Fruit fly (Drosophila melanogaster) whole organism, embryonic: ENCODE data around the gene Mnn1.

Source experiments
- CG10543 ChIP-seq: fragments of 200-800 bp; sonication (Bioruptor generic); optimal IDR thresholded peaks from 3 replicates; lab custom pipeline; 2017; ENCODE audit warnings: missing biosample characterization, mild to moderate bottlenecking, missing genetic modification characterization, moderate library complexity
- CG11085 ChIP-seq: fragments of 200-800 bp; sonication (Bioruptor generic); IDR thresholded peaks from 2 replicates; pipeline ENCODE4 v1.3.6; 2022; ENCODE audit warnings: missing biosample characterization, missing genetic modification characterization
- CG11093 ChIP-seq: fragments of 200-800 bp; sonication (Bioruptor generic); IDR thresholded peaks from 3 replicates; pipeline ENCODE4 v1.3.6; 2022; ENCODE audit warnings: missing biosample characterization, missing genetic modification characterization
- CG11723 ChIP-seq: fragments of 200-800 bp; sonication (Bioruptor generic); optimal IDR thresholded peaks from 2 replicates; lab custom pipeline; 2017; ENCODE audit warnings: missing biosample characterization, mild to moderate bottlenecking, missing genetic modification characterization
- CG1233 ChIP-seq: fragments of 200-800 bp; sonication (Bioruptor generic); optimal IDR thresholded peaks from 4 replicates; lab custom pipeline; 2018; ENCODE audit warnings: missing biosample characterization, mild to moderate bottlenecking, missing genetic modification characterization
- CG12391 ChIP-seq: fragments of 200-800 bp; sonication (Bioruptor generic); optimal IDR thresholded peaks from 3 replicates; lab custom pipeline; 2018; ENCODE audit warnings: missing biosample characterization, mild to moderate bottlenecking, missing genetic modification characterization, moderate library complexity
- CG13894 ChIP-seq: fragments of 200-800 bp; sonication (Bioruptor generic); optimal IDR thresholded peaks from 3 replicates; lab custom pipeline; 2018; ENCODE audit warnings: missing biosample characterization, mild to moderate bottlenecking, missing genetic modification characterization, moderate library complexity
- CG14710 ChIP-seq: fragments of 200-800 bp; sonication (Bioruptor generic); optimal IDR thresholded peaks from 3 replicates; lab custom pipeline; 2019; ENCODE audit warnings: missing biosample characterization, mild to moderate bottlenecking, missing genetic modification characterization, moderate library complexity
- CG1603 ChIP-seq: fragments of 200-800 bp; sonication (Bioruptor generic); optimal IDR thresholded peaks from 2 replicates; lab custom pipeline; 2019; ENCODE audit warnings: missing biosample characterization, mild to moderate bottlenecking, missing genetic modification characterization, moderate library complexity
- CG16863 ChIP-seq: fragments of 200-800 bp; sonication (Bioruptor generic); optimal IDR thresholded peaks from 3 replicates; lab custom pipeline; 2016; ENCODE audit warnings: missing biosample characterization, missing genetic modification characterization
- CG30020 ChIP-seq: fragments of 200-800 bp; optimal IDR thresholded peaks from 2 replicates; lab custom pipeline; 2019; ENCODE audit warnings: missing biosample characterization, mild to moderate bottlenecking, missing genetic modification characterization, moderate library complexity
- CG32767 ChIP-seq: fragments of 200-800 bp; sonication (Bioruptor generic); IDR thresholded peaks from 2 replicates; pipeline ENCODE4 v1.3.6; 2022; ENCODE audit warnings: missing biosample characterization, missing genetic modification characterization
- CG4404 ChIP-seq: fragments of 200-800 bp; sonication (Bioruptor generic); IDR thresholded peaks from 2 replicates; pipeline ENCODE4 v1.3.6; 2022; ENCODE audit warnings: missing biosample characterization, missing genetic modification characterization
- CG8478 ChIP-seq: fragments of >200 bp; optimal IDR thresholded peaks from 2 replicates; lab custom pipeline; 2018
- CG8765 ChIP-seq: fragments of 200-800 bp; sonication (Bioruptor generic); IDR thresholded peaks from 2 replicates; pipeline ENCODE4 v1.3.6; 2022; ENCODE audit warnings: missing biosample characterization, missing genetic modification characterization
- CG9817 ChIP-seq: fragments of 200-800 bp; sonication (Bioruptor generic); optimal IDR thresholded peaks from 2 replicates; lab custom pipeline; 2018; ENCODE audit warnings: missing biosample characterization, mild to moderate bottlenecking, missing genetic modification characterization, moderate library complexity
- CkIIα-i1 ChIP-seq: fragments of 200-800 bp; sonication (Bioruptor generic); IDR thresholded peaks from 2 replicates; pipeline ENCODE4 v1.3.6; 2022; ENCODE audit warnings: missing biosample characterization, missing genetic modification characterization
- D19A ChIP-seq: fragments of 200-800 bp; optimal IDR thresholded peaks from 3 replicates; lab custom pipeline; 2019; ENCODE audit warnings: missing biosample characterization, mild to moderate bottlenecking, missing genetic modification characterization, moderate library complexity
- Drgx ChIP-seq: fragments of 200-800 bp; sonication (Bioruptor generic); IDR thresholded peaks from 2 replicates; pipeline ENCODE4 v1.3.6; 2022; ENCODE audit warnings: missing biosample characterization, missing genetic modification characterization
- HLH54F ChIP-seq: fragments of 200-800 bp; sonication (Bioruptor generic); optimal IDR thresholded peaks from 3 replicates; lab custom pipeline; 2016; ENCODE audit warnings: missing biosample characterization, missing genetic modification characterization
- HmgD ChIP-seq: fragments of 200-800 bp; sonication (Bioruptor generic); optimal IDR thresholded peaks from 3 replicates; lab custom pipeline; 2016; ENCODE audit warnings: missing biosample characterization, missing genetic modification characterization
- Hmx ChIP-seq: fragments of 200-800 bp; sonication (Bioruptor generic); optimal IDR thresholded peaks from 2 replicates; lab custom pipeline; 2016; ENCODE audit warnings: missing biosample characterization, missing genetic modification characterization
- Hr3 ChIP-seq: fragments of 200-800 bp; sonication (Bioruptor generic); optimal IDR thresholded peaks from 3 replicates; lab custom pipeline; 2016; ENCODE audit warnings: missing biosample characterization, missing genetic modification characterization
- Hsf ChIP-seq: fragments of 200-800 bp; sonication (Bioruptor generic); optimal IDR thresholded peaks from 3 replicates; lab custom pipeline; 2016; ENCODE audit warnings: missing biosample characterization, missing genetic modification characterization
- NC2β ChIP-seq: fragments of 200-800 bp; sonication (Bioruptor generic); optimal IDR thresholded peaks from 2 replicates; lab custom pipeline; 2016; ENCODE audit warnings: missing biosample characterization, missing genetic modification characterization
- NfI ChIP-seq: fragments of 200-800 bp; sonication (Bioruptor generic); optimal IDR thresholded peaks from 3 replicates; lab custom pipeline; 2018; ENCODE audit warnings: missing biosample characterization, mild to moderate bottlenecking, missing genetic modification characterization, moderate library complexity
- Opbp ChIP-seq: fragments of 200-800 bp; sonication (Bioruptor generic); IDR thresholded peaks from 3 replicates; pipeline ENCODE4 v1.3.6; 2022; ENCODE audit warnings: missing biosample characterization, missing genetic modification characterization; ENCODE audit not compliant: partially characterized antibody
- Sin3A ChIP-seq: fragments of >200 bp; optimal IDR thresholded peaks from 2 replicates; lab custom pipeline; 2018
- Taf1 ChIP-seq: fragments of 200-800 bp; sonication (Bioruptor generic); IDR thresholded peaks from 2 replicates; pipeline ENCODE4 v1.3.6; 2022; ENCODE audit warnings: missing biosample characterization, missing genetic modification characterization
- az2 ChIP-seq: fragments of 200-800 bp; sonication (Bioruptor generic); optimal IDR thresholded peaks from 3 replicates; lab custom pipeline; 2016; ENCODE audit warnings: missing biosample characterization, missing genetic modification characterization
- bsh ChIP-seq, 2 experiments: fragments of 200-800 bp; sonication (Bioruptor generic); optimal IDR thresholded peaks; 2 replicates each; lab custom pipeline; 2017 to 2018; ENCODE audit warnings: mild to moderate bottlenecking in 2 of 2, missing biosample characterization in 2 of 2, missing genetic modification characterization in 2 of 2, moderate library complexity in 1 of 2
- cato ChIP-seq: fragments of 200-800 bp; sonication (Bioruptor generic); optimal IDR thresholded peaks from 2 replicates; lab custom pipeline; 2016; ENCODE audit warnings: missing biosample characterization, missing genetic modification characterization, borderline replicate concordance
- cwo ChIP-seq: fragments of 200-800 bp; sonication (Bioruptor generic); optimal IDR thresholded peaks from 3 replicates; lab custom pipeline; 2017; ENCODE audit warnings: missing biosample characterization, missing genetic modification characterization, mild to moderate bottlenecking, moderate library complexity, missing genetic modification reagents
- dmrt11E ChIP-seq: fragments of 200-800 bp; sonication (Bioruptor generic); optimal IDR thresholded peaks from 3 replicates; lab custom pipeline; 2018; ENCODE audit warnings: missing biosample characterization, mild to moderate bottlenecking, missing genetic modification characterization, moderate library complexity
- eve ChIP-seq, 2 experiments: fragments of >200 bp; optimal IDR thresholded peaks; 2 replicates each; lab custom pipeline; 2017; ENCODE audit warnings: missing biosample characterization in 2 of 2, missing genetic modification characterization in 2 of 2
- fru ChIP-seq: fragments of >200 bp; optimal IDR thresholded peaks from 2 replicates; lab custom pipeline; 2017
- gro ChIP-seq: fragments of 200-800 bp; sonication (Bioruptor generic); optimal IDR thresholded peaks from 2 replicates; lab custom pipeline; 2016; ENCODE audit warnings: missing biosample characterization, missing genetic modification characterization
- gt ChIP-seq: fragments of 200-800 bp; sonication (Bioruptor generic); IDR thresholded peaks from 2 replicates; pipeline ENCODE4 v1.3.6; 2022; ENCODE audit warnings: missing biosample characterization, missing genetic modification characterization
- h ChIP-seq: fragments of >200 bp; optimal IDR thresholded peaks from 2 replicates; lab custom pipeline; 2017
- hbn ChIP-seq: fragments of 200-800 bp; sonication (Bioruptor generic); IDR thresholded peaks from 2 replicates; pipeline ENCODE4 v1.3.6; 2022; ENCODE audit warnings: missing biosample characterization, missing genetic modification characterization; ENCODE audit not compliant: partially characterized antibody
- jing ChIP-seq: fragments of 200-800 bp; sonication (Bioruptor generic); optimal IDR thresholded peaks from 2 replicates; lab custom pipeline; 2018; ENCODE audit warnings: missing biosample characterization, mild to moderate bottlenecking, missing genetic modification characterization
- jumu ChIP-seq: fragments of 200-800 bp; sonication (Bioruptor generic); optimal IDR thresholded peaks from 3 replicates; lab custom pipeline; 2016; ENCODE audit warnings: missing biosample characterization, missing genetic modification characterization
- kay ChIP-seq: fragments of 200-800 bp; sonication (Bioruptor generic); optimal IDR thresholded peaks from 2 replicates; lab custom pipeline; 2016; ENCODE audit warnings: missing biosample characterization, missing genetic modification characterization
- ken ChIP-seq: fragments of 200-800 bp; sonication (Bioruptor generic); IDR thresholded peaks from 3 replicates; pipeline ENCODE4 v1.3.6; 2022; ENCODE audit warnings: missing biosample characterization, missing genetic modification characterization
- luna ChIP-seq: fragments of 200-800 bp; sonication (Bioruptor generic); optimal IDR thresholded peaks from 2 replicates; lab custom pipeline; 2016; ENCODE audit warnings: missing biosample characterization, missing genetic modification characterization
- odd ChIP-seq: fragments of 200-800 bp; sonication (Bioruptor generic); optimal IDR thresholded peaks from 2 replicates; lab custom pipeline; 2017; ENCODE audit warnings: missing biosample characterization, mild to moderate bottlenecking, missing genetic modification characterization
- otp ChIP-seq: fragments of 200-800 bp; sonication (Bioruptor generic); IDR thresholded peaks from 3 replicates; pipeline ENCODE4, ENCODE4 v1.3.6; 2022; ENCODE audit warnings: missing biosample characterization, missing genetic modification characterization
- seq ChIP-seq: fragments of 200-800 bp; sonication (Bioruptor generic); IDR thresholded peaks from 2 replicates; pipeline ENCODE4 v1.3.6; 2022; ENCODE audit warnings: missing biosample characterization, missing genetic modification characterization
- tna ChIP-seq: fragments of 200-800 bp; sonication (Bioruptor generic); IDR thresholded peaks from 2 replicates; pipeline ENCODE4 v1.3.6; 2022; ENCODE audit warnings: missing biosample characterization, missing genetic modification characterization; ENCODE audit not compliant: partially characterized antibody
- toy ChIP-seq: fragments of 200-800 bp; sonication (Bioruptor generic); IDR thresholded peaks from 2 replicates; pipeline ENCODE4 v1.3.6; 2022; ENCODE audit warnings: missing biosample characterization, missing genetic modification characterization
- unpg ChIP-seq: fragments of 200-800 bp; sonication (Bioruptor generic); optimal IDR thresholded peaks from 3 replicates; lab custom pipeline; 2018; ENCODE audit warnings: missing biosample characterization, mild to moderate bottlenecking, missing genetic modification characterization, moderate library complexity

Gene Mnn1

dm6 chr2L:7042150-7042811 is 13.8 kb upstream of the Mnn1 start (continued):
- TF ChIP-seq odd (peak; percentile 7), HmgD (GFP tag; lab: Kevin White, UChicago) (peak; percentile 78), cato (GFP tag; lab: Kevin White, UChicago) (no peak), dmrt11E (tag; lab: Kevin White, UChicago) (no peak), CG16863 (GFP tag; lab: Kevin White, UChicago) (no peak), tna (GFP tag; lab: Robert Waterston, UW) (no peak), CG13894 (tag; lab: Kevin White, UChicago) (peak; percentile 63), NfI (GFP tag; lab: Kevin White, UChicago) (peak; percentile 27), CG32767 (GFP tag; lab: Robert Waterston, UW) (peak; percentile 27; the same call in 1 of the 2 replicates), gt (GFP tag; lab: Robert Waterston, UW) (no peak), luna (GFP tag; lab: Kevin White, UChicago) (peak; percentile 1), Hmx (GFP tag; lab: Kevin White, UChicago) (no peak), CG8765 (GFP tag; lab: Robert Waterston, UW) (no peak), Hsf (no peak), kay (GFP tag; lab: Kevin White, UChicago) (no peak), CG11093 (GFP tag; lab: Robert Waterston, UW) (no peak; the same call in 2 of the 3 replicates), CG8478 (lab: Kevin White, UChicago) (no peak), HLH54F (GFP tag; lab: Kevin White, UChicago) (peak; percentile 34), Taf1 (GFP tag; lab: Robert Waterston, UW) (no peak), eve (GFP tag; optimal IDR thresholded peaks at IDR 0.05; lab: Kevin White, UChicago) (peak in 1 of 2 experiments; percentile 83), Drgx (peak; percentile 73), ken (GFP tag; lab: Robert Waterston, UW) (peak; percentile 66; the same call in 2 of the 3 replicates), bsh (GFP tag; optimal IDR thresholded peaks at IDR 0.05; lab: Kevin White, UChicago) (peak in 1 of 2 experiments; percentile 28), Hr3 (peak; percentile 29), NC2β (GFP tag; lab: Kevin White, UChicago) (peak; percentile 65), CG14710 (tag; lab: Kevin White, UChicago) (peak; percentile 61), CG10543 (peak; percentile 78), unpg (GFP tag; lab: Kevin White, UChicago) (no peak), gro (GFP tag; lab: Kevin White, UChicago) (peak; percentile 78), az2 (GFP tag; lab: Kevin White, UChicago) (no peak), seq (GFP tag; lab: Robert Waterston, UW) (peak; percentile 60; the same call in 1 of the 2 replicates), Opbp (GFP tag; lab: Robert Waterston, UW) (peak; percentile 70; the same call in 2 of the 3 replicates), toy (GFP tag; lab: Robert Waterston, UW) (no peak), jumu (GFP tag; lab: Kevin White, UChicago) (no peak), CG11723 (peak; percentile 6), hbn (GFP tag; lab: Robert Waterston, UW) (peak; percentile 59), Sin3A (peak; percentile 44), CG11085 (GFP tag; lab: Robert Waterston, UW) (peak; percentile 59), CG30020 (tag; lab: Kevin White, UChicago) (peak; percentile 20), D19A (tag; lab: Kevin White, UChicago) (no peak), CG1233 (peak; percentile 43), h (lab: Kevin White, UChicago) (no peak), CG9817 (tag; lab: Kevin White, UChicago) (peak; percentile 23), fru (no peak), CG1603 (tag; lab: Kevin White, UChicago) (peak; percentile 90), jing (GFP tag; lab: Kevin White, UChicago) (no peak), CG4404 (no peak), otp (GFP tag; lab: Robert Waterston, UW) (peak; percentile 4; the same call in 1 of the 3 replicates), CkIIα-i1 (GFP tag; lab: Robert Waterston, UW) (no peak), cwo (GFP tag; lab: Kevin White, UChicago) (no peak), CG12391 (tag; lab: Kevin White, UChicago) (peak; percentile 52)
